Worm (Caenorhabditis elegans) whole organism, L2 larva: ENCODE data around the gene Y48A6B.7.

Source experiments
- C34F6.9 ChIP-seq: fragments of 150-350 bp; optimal IDR thresholded peaks from 2 replicates; lab custom pipeline; 2014; ENCODE audit warnings: missing biosample characterization, missing genetic modification characterization
- F13H6.1 ChIP-seq: sonication (generic microtip); optimal IDR thresholded peaks from 2 replicates; lab custom pipeline; 2016; ENCODE audit warnings: missing genetic modification characterization, missing compliant biosample characterization
- Y55F3AM.14 ChIP-seq: fragments of 200-800 bp; sonication (Bioruptor generic); optimal IDR thresholded peaks from 2 replicates; lab custom pipeline; 2018; ENCODE audit warnings: mild to moderate bottlenecking, missing genetic modification characterization, missing compliant biosample characterization
- alr-1 ChIP-seq: fragments of 150-350 bp; optimal IDR thresholded peaks from 2 replicates; lab custom pipeline; 2014; ENCODE audit warnings: missing biosample characterization, missing genetic modification characterization
- ama-1 ChIP-seq: fragments of 150-350 bp; optimal IDR thresholded peaks from 2 replicates; lab custom pipeline; 2018; ENCODE audit warnings: inconsistent platforms
- blmp-1 ChIP-seq: sonication (generic microtip); optimal IDR thresholded peaks from 2 replicates; lab custom pipeline; 2017; ENCODE audit warnings: missing genetic modification characterization, mild to moderate bottlenecking, missing compliant biosample characterization, antibody characterized with exemption, moderate library complexity; ENCODE audit not compliant: insufficient read depth
- ceh-16 ChIP-seq: fragments of 150-350 bp; optimal IDR thresholded peaks from 2 replicates; lab custom pipeline; 2014; ENCODE audit warnings: missing biosample characterization, missing genetic modification characterization
- crh-2 ChIP-seq: sonication (generic microtip); optimal IDR thresholded peaks from 2 replicates; lab custom pipeline; 2017; ENCODE audit warnings: missing biosample characterization, missing genetic modification characterization
- egl-27 ChIP-seq: sonication (generic microtip); optimal IDR thresholded peaks from 3 replicates; lab custom pipeline; 2017; ENCODE audit warnings: missing biosample characterization, missing genetic modification reagents, missing genetic modification characterization
- elt-3 ChIP-seq: sonication (generic microtip); optimal IDR thresholded peaks from 2 replicates; lab custom pipeline; 2017; ENCODE audit warnings: missing biosample characterization, missing genetic modification characterization
- fos-1 ChIP-seq: fragments of 150-350 bp; optimal IDR thresholded peaks from 2 replicates; lab custom pipeline; 2014; ENCODE audit warnings: missing biosample characterization, missing genetic modification characterization
- gmeb-1 ChIP-seq: fragments of 150-350 bp; optimal IDR thresholded peaks from 2 replicates; lab custom pipeline; 2014; ENCODE audit warnings: missing biosample characterization, missing genetic modification characterization
- lin-11 ChIP-seq: fragments of 150-350 bp; sonication (generic microtip); optimal IDR thresholded peaks from 2 replicates; lab custom pipeline; 2014; ENCODE audit warnings: missing biosample characterization, missing genetic modification characterization, inconsistent platforms, mixed read lengths
- lin-13 ChIP-seq: fragments of 150-350 bp; optimal IDR thresholded peaks from 2 replicates; lab custom pipeline; 2014; ENCODE audit warnings: missing biosample characterization, missing genetic modification reagents, missing genetic modification characterization
- lin-39 ChIP-seq: fragments of 150-350 bp; optimal IDR thresholded peaks from 2 replicates; lab custom pipeline; 2014; ENCODE audit warnings: missing biosample characterization, missing genetic modification reagents, missing genetic modification characterization
- lsy-2 ChIP-seq, 2 experiments: fragments of 150-350 bp in 1 of 2; sonication (generic microtip) in 1 of 2; optimal IDR thresholded peaks; 2 replicates each; lab custom pipeline; 2014 to 2017; ENCODE audit warnings: missing biosample characterization in 2 of 2, missing genetic modification characterization in 2 of 2
- mab-5 ChIP-seq: fragments of 150-350 bp; optimal IDR thresholded peaks from 2 replicates; lab custom pipeline; 2014; ENCODE audit warnings: missing biosample characterization, missing genetic modification characterization
- nhr-11 ChIP-seq: fragments of 150-350 bp; optimal IDR thresholded peaks from 2 replicates; lab custom pipeline; 2014; ENCODE audit warnings: missing biosample characterization, missing genetic modification characterization
- nhr-12 ChIP-seq: fragments of 150-350 bp; optimal IDR thresholded peaks from 2 replicates; lab custom pipeline; 2014; ENCODE audit warnings: missing biosample characterization, missing genetic modification characterization
- nhr-129 ChIP-seq: fragments of 150-350 bp; optimal IDR thresholded peaks from 2 replicates; lab custom pipeline; 2014; ENCODE audit warnings: missing biosample characterization, missing genetic modification characterization
- nhr-21 ChIP-seq: fragments of 150-350 bp; optimal IDR thresholded peaks from 2 replicates; lab custom pipeline; 2014; ENCODE audit warnings: missing biosample characterization, missing genetic modification characterization
- nhr-23 ChIP-seq: fragments of 150-350 bp; optimal IDR thresholded peaks from 2 replicates; lab custom pipeline; 2014; ENCODE audit warnings: missing biosample characterization, missing genetic modification reagents, missing genetic modification characterization
- nhr-25 ChIP-seq: fragments of 150-350 bp; sonication (generic microtip); optimal IDR thresholded peaks from 3 replicates; lab custom pipeline; 2014; ENCODE audit warnings: missing biosample characterization, missing genetic modification characterization
- nhr-6 ChIP-seq: fragments of 150-350 bp; optimal IDR thresholded peaks from 2 replicates; lab custom pipeline; 2014; ENCODE audit warnings: missing biosample characterization, missing genetic modification characterization
- nhr-77 ChIP-seq: fragments of 150-350 bp; optimal IDR thresholded peaks from 2 replicates; lab custom pipeline; 2014; ENCODE audit warnings: missing biosample characterization, missing genetic modification characterization
- peb-1 ChIP-seq: fragments of 150-350 bp; optimal IDR thresholded peaks from 2 replicates; lab custom pipeline; 2014; ENCODE audit warnings: missing biosample characterization, missing genetic modification characterization
- sem-4 ChIP-seq: fragments of 150-350 bp; optimal IDR thresholded peaks from 2 replicates; lab custom pipeline; 2014; ENCODE audit warnings: missing biosample characterization, missing genetic modification reagents, missing genetic modification characterization
- skn-1 ChIP-seq: sonication (generic microtip); optimal IDR thresholded peaks from 2 replicates; lab custom pipeline; 2017; ENCODE audit warnings: missing biosample characterization, missing genetic modification characterization
- sma-3 ChIP-seq: sonication (generic microtip); optimal IDR thresholded peaks from 2 replicates; lab custom pipeline; 2016; ENCODE audit warnings: missing genetic modification reagents, missing genetic modification characterization, missing compliant biosample characterization
- sma-9 ChIP-seq, 2 experiments: fragments of 150-350 bp in 1 of 2; sonication (generic microtip) in 1 of 2; optimal IDR thresholded peaks; 2 replicates each; lab custom pipeline; 2014 to 2016; ENCODE audit warnings: missing genetic modification characterization in 2 of 2, mild to moderate bottlenecking in 1 of 2, missing biosample characterization in 1 of 2, missing compliant biosample characterization in 1 of 2, missing genetic modification reagents in 1 of 2, moderate library complexity in 1 of 2
- snpc-4 ChIP-seq: fragments of 150-350 bp; optimal IDR thresholded peaks from 2 replicates; lab custom pipeline; 2014; ENCODE audit warnings: missing biosample characterization, missing genetic modification characterization
- unc-39 ChIP-seq: fragments of 150-350 bp; optimal IDR thresholded peaks from 2 replicates; lab custom pipeline; 2014; ENCODE audit warnings: missing biosample characterization, missing genetic modification characterization
- unc-55 ChIP-seq: fragments of 150-350 bp; sonication (generic microtip); optimal IDR thresholded peaks from 3 replicates; lab custom pipeline; 2014; ENCODE audit warnings: missing biosample characterization, missing genetic modification reagents, missing genetic modification characterization
- unc-62 ChIP-seq: fragments of 150-350 bp; optimal IDR thresholded peaks from 2 replicates; lab custom pipeline; 2014; ENCODE audit warnings: missing biosample characterization, missing genetic modification reagents, missing genetic modification characterization
- zag-1 ChIP-seq: fragments of 150-350 bp; optimal IDR thresholded peaks from 2 replicates; lab custom pipeline; 2014; ENCODE audit warnings: missing biosample characterization, missing genetic modification characterization
- ztf-1 ChIP-seq: fragments of 200-800 bp; sonication (Bioruptor generic); conservative IDR thresholded peaks from 2 replicates; pipeline ENCODE4 v1.3.6; 2022; ENCODE audit warnings: missing genetic modification characterization, missing compliant biosample characterization
- ztf-11 ChIP-seq: sonication (generic microtip); optimal IDR thresholded peaks from 2 replicates; lab custom pipeline; 2017; ENCODE audit warnings: missing biosample characterization, missing genetic modification characterization
- ztf-4 ChIP-seq: fragments of 150-350 bp; optimal IDR thresholded peaks from 2 replicates; lab custom pipeline; 2014; ENCODE audit warnings: missing biosample characterization, missing genetic modification characterization

Gene Y48A6B.7

ce11 chrIII:11036640-11037039 is 10.3 kb upstream of the Y48A6B.7 start, which contains the start of gene spat-2:
Gene spat-2, plus strand, starts transcription at chrIII:11036940.
- no peak for TF ChIP-seq zag-1 (tag; lab: Kevin White, UChicago)
- no peak for TF ChIP-seq blmp-1 (tag; lab: Kevin White, UChicago)
- no peak for TF ChIP-seq nhr-21
- TF ChIP-seq mab-5: no peak
- no peak for TF ChIP-seq ama-1 (lab: Kevin White, UChicago)
- TF ChIP-seq sma-9 (GFP tag; optimal IDR thresholded peaks at IDR 0.05; lab: Kevin White, UChicago): no peak
- TF ChIP-seq sma-9 (tag; optimal IDR thresholded peaks at IDR 0.05; lab: Kevin White, UChicago): no peak
- TF ChIP-seq C34F6.9 (tag; lab: Kevin White, UChicago): no peak
- TF ChIP-seq sma-3 (GFP tag; lab: Kevin White, UChicago): no peak
- TF ChIP-seq gmeb-1 (tag; lab: Kevin White, UChicago): no peak
- TF ChIP-seq sem-4 (tag; lab: Kevin White, UChicago): no peak
- no peak for TF ChIP-seq lin-39 (tag; lab: Kevin White, UChicago)
- no peak for TF ChIP-seq ztf-11 (tag; lab: Kevin White, UChicago)
- TF ChIP-seq peb-1: no peak
- no peak for TF ChIP-seq nhr-77 (tag; lab: Kevin White, UChicago)
- TF ChIP-seq skn-1 (tag; lab: Kevin White, UChicago): no peak
- TF ChIP-seq ceh-16 (tag; lab: Kevin White, UChicago): no peak
- no peak for TF ChIP-seq elt-3 (tag; lab: Kevin White, UChicago)
- no peak for TF ChIP-seq egl-27 (tag; lab: Kevin White, UChicago)
- no peak for TF ChIP-seq unc-55 (GFP tag; lab: Kevin White, UChicago)

ce11 chrIII:11036132-11036531 is 9.8 kb upstream of the Y48A6B.7 start:
- TF ChIP-seq unc-39 (no peak), lsy-2 (tag; optimal IDR thresholded peaks at IDR 0.05; lab: Kevin White, UChicago) (peak; percentile 93 to 98), nhr-25 (peak; percentile 66), egl-27 (tag; lab: Kevin White, UChicago) (peak; percentile 63), ztf-11 (tag; lab: Kevin White, UChicago) (no peak), nhr-6 (tag; lab: Kevin White, UChicago) (peak; percentile 35), nhr-12 (tag; lab: Kevin White, UChicago) (peak; percentile 45), blmp-1 (tag; lab: Kevin White, UChicago) (peak; percentile 26), F13H6.1 (tag; lab: Kevin White, UChicago) (peak; percentile 60), nhr-21 (peak; percentile 43), nhr-129 (peak; percentile 55), fos-1 (tag; lab: Kevin White, UChicago) (peak; percentile 14), unc-62 (GFP tag; lab: Kevin White, UChicago) (no peak), snpc-4 (peak; percentile 46), crh-2 (tag; lab: Kevin White, UChicago) (peak; percentile 67), lin-11 (tag; lab: Kevin White, UChicago) (peak; percentile 67), alr-1 (tag; lab: Kevin White, UChicago) (no peak), ama-1 (lab: Kevin White, UChicago) (peak; percentile 6), sma-3 (GFP tag; lab: Kevin White, UChicago) (peak; percentile 53), mab-5 (peak; percentile 73), sem-4 (tag; lab: Kevin White, UChicago) (peak; percentile 7), ztf-1 (GFP tag; lab: Robert Waterston, UW) (no peak), lin-13 (peak; percentile 66), gmeb-1 (tag; lab: Kevin White, UChicago) (peak; percentile 85), C34F6.9 (tag; lab: Kevin White, UChicago) (peak; percentile 77), elt-3 (tag; lab: Kevin White, UChicago) (no peak), unc-55 (GFP tag; lab: Kevin White, UChicago) (peak; percentile 78)
- TF ChIP-seq, all 48 proteins: peak for 21

ce11 chrIII:11032872-11033271 is 6.5 kb upstream of the Y48A6B.7 start, which contains the start of gene Y48A6B.9:
Gene Y48A6B.9, plus strand, starts transcription at chrIII:11033172.
- TF ChIP-seq nhr-11 (no peak), nhr-23 (no peak), F13H6.1 (tag; lab: Kevin White, UChicago) (no peak), nhr-77 (tag; lab: Kevin White, UChicago) (no peak)

- TF ChIP-seq gmeb-1 (tag; lab: Kevin White, UChicago): no peak
- no peak for TF ChIP-seq ztf-4
- no peak for TF ChIP-seq crh-2 (tag; lab: Kevin White, UChicago)
- no peak for TF ChIP-seq skn-1 (tag; lab: Kevin White, UChicago)
- no peak for TF ChIP-seq lin-11 (tag; lab: Kevin White, UChicago)
- TF ChIP-seq alr-1 (tag; lab: Kevin White, UChicago): no peak
- TF ChIP-seq nhr-25: no peak
- TF ChIP-seq peb-1: no peak
- no peak for TF ChIP-seq F13H6.1 (tag; lab: Kevin White, UChicago)
- no peak for TF ChIP-seq nhr-129
- no peak for TF ChIP-seq nhr-6 (tag; lab: Kevin White, UChicago)
- TF ChIP-seq zag-1 (tag; lab: Kevin White, UChicago): no peak
- TF ChIP-seq elt-3 (tag; lab: Kevin White, UChicago): no peak
- no peak for TF ChIP-seq Y55F3AM.14
Observed at ce11 chrIII:11031309-11031708, 4.9 kb upstream of the Y48A6B.7 start, which contains the start of gene Y48A6B.14. Gene Y48A6B.14, plus strand, starts transcription at chrIII:11031609.
